Fruit fly (Drosophila melanogaster) whole organism, embryonic: ENCODE data around the gene sick.

Experiments used
- BEAF-32 ChIP-seq: fragments of 200-800 bp; sonication (Bioruptor generic); optimal IDR thresholded peaks from 3 replicates; lab custom pipeline; 2017; ENCODE audit warnings: missing biosample characterization, missing genetic modification characterization, mild to moderate bottlenecking, moderate library complexity, missing genetic modification reagents
- Bgb ChIP-seq: fragments of 200-800 bp; sonication (Bioruptor generic); IDR thresholded peaks from 2 replicates; pipeline ENCODE4 v1.3.6; 2022; ENCODE audit warnings: missing biosample characterization, missing genetic modification characterization; ENCODE audit not compliant: partially characterized antibody
- CG10209 ChIP-seq: fragments of 200-800 bp; sonication (Bioruptor generic); optimal IDR thresholded peaks from 3 replicates; lab custom pipeline; 2017; ENCODE audit warnings: missing biosample characterization, mild to moderate bottlenecking, missing genetic modification characterization, missing genetic modification reagents
- CG11456 ChIP-seq: fragments of 200-800 bp; sonication (Bioruptor generic); IDR thresholded peaks from 3 replicates; pipeline ENCODE4 v1.3.6; 2022; ENCODE audit warnings: missing biosample characterization, missing genetic modification characterization
- CG11504 ChIP-seq: fragments of 200-800 bp; sonication (Bioruptor generic); optimal IDR thresholded peaks from 3 replicates; lab custom pipeline; 2019; ENCODE audit warnings: missing biosample characterization, mild to moderate bottlenecking, missing genetic modification characterization, moderate library complexity
- CG12104 ChIP-seq: fragments of 200-800 bp; sonication (Bioruptor generic); optimal IDR thresholded peaks from 3 replicates; lab custom pipeline; 2016; ENCODE audit warnings: missing biosample characterization, missing genetic modification characterization
- CG12219 ChIP-seq: fragments of 200-800 bp; sonication (Bioruptor generic); optimal IDR thresholded peaks from 3 replicates; lab custom pipeline; 2018; ENCODE audit warnings: missing biosample characterization, mild to moderate bottlenecking, missing genetic modification characterization
- CG12391 ChIP-seq: fragments of 200-800 bp; sonication (Bioruptor generic); optimal IDR thresholded peaks from 3 replicates; lab custom pipeline; 2018; ENCODE audit warnings: missing biosample characterization, mild to moderate bottlenecking, missing genetic modification characterization, moderate library complexity
- CG12659 ChIP-seq: fragments of 200-800 bp; sonication (Bioruptor generic); optimal IDR thresholded peaks from 3 replicates; lab custom pipeline; 2017; ENCODE audit warnings: mild to moderate bottlenecking, missing biosample characterization, missing genetic modification reagents, missing genetic modification characterization
- CG16813 ChIP-seq: fragments of 200-800 bp; sonication (Bioruptor generic); IDR thresholded peaks from 3 replicates; pipeline ENCODE4 v1.3.6; 2022; ENCODE audit warnings: missing biosample characterization, missing genetic modification characterization; ENCODE audit not compliant: partially characterized antibody
- CG2116 ChIP-seq: fragments of 200-800 bp; sonication (Bioruptor generic); optimal IDR thresholded peaks from 3 replicates; lab custom pipeline; 2018; ENCODE audit warnings: missing biosample characterization, mild to moderate bottlenecking, missing genetic modification characterization
- CG2199 ChIP-seq: fragments of 200-800 bp; sonication (Bioruptor generic); IDR thresholded peaks from 3 replicates; pipeline ENCODE4 v1.3.6; 2022; ENCODE audit warnings: missing biosample characterization, missing genetic modification characterization
- CG31224 ChIP-seq: fragments of 200-800 bp; sonication (Bioruptor generic); IDR thresholded peaks from 2 replicates; pipeline ENCODE4 v1.3.6; 2022; ENCODE audit warnings: missing biosample characterization, missing genetic modification characterization
- CG42726 ChIP-seq: fragments of 200-800 bp; sonication (Bioruptor generic); IDR thresholded peaks from 2 replicates; pipeline ENCODE4 v1.3.6; 2022; ENCODE audit warnings: missing biosample characterization, missing genetic modification characterization; ENCODE audit not compliant: partially characterized antibody
- CG6791 ChIP-seq: fragments of 200-800 bp; sonication (Bioruptor generic); IDR thresholded peaks from 3 replicates; pipeline ENCODE4 v1.3.6; 2022; ENCODE audit warnings: missing biosample characterization, missing genetic modification characterization; ENCODE audit not compliant: partially characterized antibody
- CG7556 ChIP-seq: fragments of 200-800 bp; sonication (Bioruptor generic); optimal IDR thresholded peaks from 2 replicates; lab custom pipeline; 2017; ENCODE audit warnings: missing biosample characterization, mild to moderate bottlenecking, missing genetic modification characterization
- CG8089 ChIP-seq: fragments of 200-800 bp; sonication (Bioruptor generic); optimal IDR thresholded peaks from 3 replicates; lab custom pipeline; 2016; ENCODE audit warnings: missing biosample characterization, missing genetic modification characterization
- CG8290 ChIP-seq, 3 experiments: fragments of 200-800 bp; sonication (Bioruptor generic); optimal IDR thresholded peaks; 2 replicates each; lab custom pipeline; 2016 to 2019; ENCODE audit warnings: missing biosample characterization in 3 of 3, missing genetic modification characterization in 3 of 3, mild to moderate bottlenecking in 2 of 3, moderate library complexity in 1 of 3
- CG9876 ChIP-seq: fragments of 200-800 bp; sonication (Bioruptor generic); optimal IDR thresholded peaks from 2 replicates; lab custom pipeline; 2016; ENCODE audit warnings: missing biosample characterization, missing genetic modification characterization
- CTCF ChIP-seq: fragments of 200-800 bp; sonication (Bioruptor generic); optimal IDR thresholded peaks from 2 replicates; lab custom pipeline; 2017; ENCODE audit warnings: missing biosample characterization, mild to moderate bottlenecking, missing genetic modification characterization, moderate library complexity
- Dp ChIP-seq: fragments of 200-800 bp; sonication (Bioruptor generic); optimal IDR thresholded peaks from 2 replicates; lab custom pipeline; 2018; ENCODE audit warnings: missing biosample characterization, mild to moderate bottlenecking, missing genetic modification characterization, moderate library complexity
- E2f2 ChIP-seq: fragments of 200-800 bp; sonication (Bioruptor generic); IDR thresholded peaks from 2 replicates; pipeline ENCODE4 v1.3.6; 2022; ENCODE audit warnings: missing biosample characterization, missing genetic modification characterization
- Ets65A ChIP-seq: fragments of 200-800 bp; sonication (Bioruptor generic); peaks from one replicate; lab custom pipeline; 2016; ENCODE audit warnings: missing biosample characterization, missing genetic modification characterization
- Ets97D ChIP-seq: fragments of 200-800 bp; sonication (Bioruptor generic); optimal IDR thresholded peaks from 3 replicates; lab custom pipeline; 2016; ENCODE audit warnings: missing biosample characterization, missing genetic modification characterization
- HmgZ ChIP-seq: fragments of 200-800 bp; sonication (Bioruptor generic); optimal IDR thresholded peaks from 2 replicates; lab custom pipeline; 2018; ENCODE audit warnings: missing biosample characterization, mild to moderate bottlenecking, missing genetic modification characterization
- Hmr ChIP-seq: fragments of 200-800 bp; sonication (Bioruptor generic); optimal IDR thresholded peaks from 3 replicates; lab custom pipeline; 2017; ENCODE audit warnings: mild to moderate bottlenecking, missing biosample characterization, missing genetic modification reagents, missing genetic modification characterization
- Lhr ChIP-seq: fragments of 200-800 bp; sonication (Bioruptor generic); optimal IDR thresholded peaks from 3 replicates; lab custom pipeline; 2017; ENCODE audit warnings: mild to moderate bottlenecking, missing biosample characterization, missing genetic modification reagents, missing genetic modification characterization
- Lpt ChIP-seq: fragments of >200 bp; optimal IDR thresholded peaks from 2 replicates; lab custom pipeline; 2018; ENCODE audit warnings: missing biosample characterization, missing genetic modification characterization
- MTF-1 ChIP-seq: fragments of 200-800 bp; sonication (Bioruptor generic); optimal IDR thresholded peaks from 2 replicates; lab custom pipeline; 2018; ENCODE audit warnings: missing biosample characterization, mild to moderate bottlenecking, missing genetic modification characterization, borderline replicate concordance
- Med ChIP-seq: fragments of 200-800 bp; sonication (Bioruptor generic); peaks from one replicate; lab custom pipeline; 2016; ENCODE audit warnings: missing biosample characterization, missing genetic modification characterization, mild to moderate bottlenecking, inconsistent platforms, moderate library complexity
- amos ChIP-seq: fragments of 200-800 bp; sonication (Bioruptor generic); IDR thresholded peaks from 2 replicates; pipeline ENCODE4 v1.3.6; 2022; ENCODE audit warnings: missing biosample characterization, missing genetic modification characterization; ENCODE audit not compliant: partially characterized antibody
- bbx ChIP-seq: fragments of 200-800 bp; sonication (Bioruptor generic); IDR thresholded peaks from 2 replicates; pipeline ENCODE4 v1.3.6; 2022; ENCODE audit warnings: missing biosample characterization, missing genetic modification characterization; ENCODE audit not compliant: partially characterized antibody
- ci ChIP-seq: fragments of 200-800 bp; sonication (Bioruptor generic); IDR thresholded peaks from 3 replicates; pipeline ENCODE4 v1.3.6; 2022; ENCODE audit warnings: missing biosample characterization, missing genetic modification characterization
- croc ChIP-seq: fragments of 200-800 bp; sonication (Bioruptor generic); conservative IDR thresholded peaks from 3 replicates; pipeline ENCODE4 v1.3.6; 2022; ENCODE audit warnings: missing biosample characterization, missing genetic modification characterization
- gem ChIP-seq: fragments of 200-800 bp; sonication (Bioruptor generic); optimal IDR thresholded peaks from 2 replicates; lab custom pipeline; 2019; ENCODE audit warnings: missing biosample characterization, mild to moderate bottlenecking, missing genetic modification characterization, moderate library complexity
- gro ChIP-seq: fragments of 200-800 bp; sonication (Bioruptor generic); optimal IDR thresholded peaks from 2 replicates; lab custom pipeline; 2016; ENCODE audit warnings: missing biosample characterization, missing genetic modification characterization
- mirr ChIP-seq: fragments of 200-800 bp; sonication (Bioruptor generic); optimal IDR thresholded peaks from 3 replicates; lab custom pipeline; 2018; ENCODE audit warnings: missing biosample characterization, mild to moderate bottlenecking, missing genetic modification characterization
- pita ChIP-seq: fragments of 200-800 bp; sonication (Bioruptor generic); optimal IDR thresholded peaks from 2 replicates; lab custom pipeline; 2017; ENCODE audit warnings: missing biosample characterization, mild to moderate bottlenecking, missing genetic modification characterization
- pnt ChIP-seq: fragments of 200-800 bp; sonication (Bioruptor generic); optimal IDR thresholded peaks from 3 replicates; lab custom pipeline; 2016; ENCODE audit warnings: missing biosample characterization, missing genetic modification characterization
- prd ChIP-seq, 3 experiments: fragments of >200 bp in 2 of 3; fragments of 200-800 bp in 1 of 3; sonication (Bioruptor generic) in 1 of 3; optimal IDR thresholded peaks in 2 of 3; IDR thresholded peaks in 1 of 3; 2 replicates in 2 of 3; 3 replicates in 1 of 3; pipeline versions ENCODE4 v1.3.6 to Lab custom; 2017 to 2022; ENCODE audit warnings: missing biosample characterization in 1 of 3, missing genetic modification characterization in 1 of 3
- ro ChIP-seq: fragments of 200-800 bp; sonication (Bioruptor generic); IDR thresholded peaks from 2 replicates; pipeline ENCODE4 v1.3.6; 2022; ENCODE audit warnings: missing biosample characterization, missing genetic modification characterization
- sima ChIP-seq: fragments of 200-800 bp; sonication (Bioruptor generic); optimal IDR thresholded peaks from 2 replicates; lab custom pipeline; 2016; ENCODE audit warnings: missing biosample characterization, missing genetic modification characterization
- sisA ChIP-seq: fragments of 200-800 bp; sonication (Bioruptor generic); IDR thresholded peaks from 2 replicates; pipeline ENCODE4 v1.3.6; 2022; ENCODE audit warnings: missing biosample characterization, missing genetic modification characterization
- trem ChIP-seq: fragments of 200-800 bp; optimal IDR thresholded peaks from 3 replicates; lab custom pipeline; 2019; ENCODE audit warnings: missing biosample characterization, mild to moderate bottlenecking, missing genetic modification characterization, moderate library complexity
- ttk ChIP-seq: fragments of 200-800 bp; sonication (Bioruptor generic); IDR thresholded peaks from 2 replicates; pipeline ENCODE4 v2.1.2; 2022; ENCODE audit warnings: missing biosample characterization, missing genetic modification characterization
- wdn ChIP-seq: fragments of 200-800 bp; sonication (Bioruptor generic); IDR thresholded peaks from 2 replicates; pipeline ENCODE4 v1.3.6; 2022; ENCODE audit warnings: missing biosample characterization, missing genetic modification characterization

sick gene

dm6 chr2L:19912277-19912676 is 116.1 kb downstream of the sick start, which contains the start of gene TotF (continued):
- TF ChIP-seq HmgZ (tag; lab: Kevin White, UChicago) (no peak), CG42726 (no peak)

dm6 chr2L:19913416-19913815 is 117.3 kb downstream of the sick start, which contains the start of gene TotE:
TotE (minus strand) TSS chr2L:19913516.
- TF ChIP-seq CG12104 (GFP tag; lab: Kevin White, UChicago): no peak
- no peak for TF ChIP-seq wdn
- TF ChIP-seq ttk (GFP tag; lab: Robert Waterston, UW): no peak

dm6 chr2L:19915195-19915594 is 119.0 kb downstream of the sick start:
- peak; percentile 33 for TF ChIP-seq Ets97D
- TF ChIP-seq prd (optimal IDR thresholded peaks at IDR 0.05; lab: Kevin White, UChicago): peak in 1 of 2 experiments; percentile 55
- TF ChIP-seq prd (GFP tag; IDR thresholded peaks at IDR 0.05; lab: Robert Waterston, UW): no peak
- TF ChIP-seq CG31224 (GFP tag; lab: Robert Waterston, UW): no peak
- TF ChIP-seq CG12219 (GFP tag; lab: Kevin White, UChicago): no peak
- peak; percentile 53; the same call in 2 of the 3 replicates for TF ChIP-seq CG16813 (GFP tag; lab: Robert Waterston, UW)
- peak; percentile 74 for TF ChIP-seq Bgb (GFP tag; lab: Robert Waterston, UW)
- no peak for TF ChIP-seq CG12391 (tag; lab: Kevin White, UChicago)
- 0 out of 2 replicates have a peak, but pooled peaks have one; percentile 29 for TF ChIP-seq E2f2 (GFP tag; lab: Robert Waterston, UW)
- TF ChIP-seq BEAF-32 (GFP tag; lab: Kevin White, UChicago): no peak
- TF ChIP-seq pnt (GFP tag; lab: Kevin White, UChicago): no peak
- peak; percentile 53 for TF ChIP-seq Med (GFP tag; lab: Kevin White, UChicago)
- peak; percentile 7 for TF ChIP-seq CG12659 (GFP tag; lab: Kevin White, UChicago)
- TF ChIP-seq MTF-1 (GFP tag; lab: Kevin White, UChicago): no peak
- TF ChIP-seq CG2199 (GFP tag; lab: Robert Waterston, UW): peak; percentile 85
- peak; percentile 68 for TF ChIP-seq pita (GFP tag; lab: Kevin White, UChicago)
- no peak for TF ChIP-seq CG9876
- no peak for TF ChIP-seq sima (GFP tag; lab: Kevin White, UChicago)
- TF ChIP-seq gem (tag; lab: Kevin White, UChicago): no peak
- TF ChIP-seq CG10209 (GFP tag; lab: Kevin White, UChicago): no peak
- no peak for TF ChIP-seq sisA (GFP tag; lab: Robert Waterston, UW)
- peak; percentile 6 for TF ChIP-seq Dp (GFP tag; lab: Kevin White, UChicago)
- TF ChIP-seq CG6791 (GFP tag; lab: Robert Waterston, UW): peak; percentile 55; the same call in 1 of the 3 replicates
- no peak for TF ChIP-seq Lpt
- TF ChIP-seq ro: no peak
- peak; percentile 82 for TF ChIP-seq Ets65A (GFP tag; lab: Kevin White, UChicago)
- TF ChIP-seq trem (tag; lab: Kevin White, UChicago): peak; percentile 80
- TF ChIP-seq amos: peak; percentile 65
- no peak for TF ChIP-seq mirr (GFP tag; lab: Kevin White, UChicago)
- TF ChIP-seq bbx (GFP tag; lab: Robert Waterston, UW): peak; percentile 54; the same call in 1 of the 2 replicates
- TF ChIP-seq Lhr (GFP tag; lab: Kevin White, UChicago): peak; percentile 53
- no peak for TF ChIP-seq gro
- TF ChIP-seq ci: no peak
- TF ChIP-seq CG7556 (GFP tag; lab: Kevin White, UChicago): no peak
- TF ChIP-seq CTCF (GFP tag; lab: Kevin White, UChicago): peak; percentile 85
- peak; percentile 24 for TF ChIP-seq Hmr
- peak; percentile 4 for TF ChIP-seq HmgZ (tag; lab: Kevin White, UChicago)
- TF ChIP-seq CG8089 (GFP tag; lab: Kevin White, UChicago): no peak
- TF ChIP-seq CG11504 (tag; lab: Kevin White, UChicago): peak; percentile 19
- no peak for TF ChIP-seq croc (GFP tag; lab: Robert Waterston, UW)
- no peak for TF ChIP-seq CG11456 (GFP tag; lab: Robert Waterston, UW)
- peak; percentile 9 for TF ChIP-seq CG2116 (GFP tag; lab: Kevin White, UChicago)
- TF ChIP-seq CG8290 (GFP tag; optimal IDR thresholded peaks at IDR 0.05; lab: Kevin White, UChicago): no peak
- no peak for TF ChIP-seq CG8290 (tag; optimal IDR thresholded peaks at IDR 0.05; lab: Kevin White, UChicago)
